Worm (Caenorhabditis elegans) whole organism, early embryonic: Measurements from ENCODE around the gene cng-1.
"Not testable (repeated sequence)": the region's sequence is repeated elsewhere in the genome, so short reads cannot be mapped to it uniquely, and the experiment has no call there.

ENCODE experiments used
- ama-1 ChIP-seq: fragments of 150-350 bp; optimal IDR thresholded peaks from 2 replicates; lab custom pipeline; 2014
- ceh-13 ChIP-seq: fragments of 200-800 bp; sonication (Bioruptor generic); optimal IDR thresholded peaks from 2 replicates; lab custom pipeline; 2018; ENCODE audit warnings: mild to moderate bottlenecking, missing genetic modification characterization, missing compliant biosample characterization
- pes-1 ChIP-seq: fragments of 200-800 bp; sonication (Bioruptor generic); IDR thresholded peaks from 2 replicates; pipeline ENCODE4 v1.3.6; 2022; ENCODE audit warnings: missing genetic modification reagents, missing genetic modification characterization, missing compliant biosample characterization
- tbx-37 ChIP-seq: fragments of 200-800 bp; sonication (Bioruptor generic); conservative IDR thresholded peaks from 2 replicates; pipeline ENCODE4 v1.3.6; 2022; ENCODE audit warnings: missing genetic modification reagents, missing genetic modification characterization, missing compliant biosample characterization

ce11 chrV:15031373-15031772 lies at the start of gene cng-1:
- TF ChIP-seq pes-1 (GFP tag; lab: Robert Waterston, UW); ama-1 (lab: Kevin White, UChicago); ceh-13; tbx-37 (GFP tag; lab: Robert Waterston, UW): not testable (repeated sequence)
